Worm (Caenorhabditis elegans): Measurements from ENCODE around the gene F40G9.9.

The F40G9.9 gene

ce11 chrIII:143121-143520, 28.4 kb downstream of the F40G9.9 start, which contains the start of gene fbxb-82:
fbxb-82 (minus strand) TSS chrIII:143221.
- TF ChIP-seq nhr-25 (tag; optimal IDR thresholded peaks at IDR 0.05) (no peak), pqm-1 (tag; optimal IDR thresholded peaks at IDR 0.05) (no peak), nhr-23 (tag; optimal IDR thresholded peaks at IDR 0.05) (no peak), mml-1 (tag; optimal IDR thresholded peaks at IDR 0.05) (no peak), eor-1 (tag; optimal IDR thresholded peaks at IDR 0.05) (no peak), lin-15B (tag; optimal IDR thresholded peaks at IDR 0.05) (no peak), elt-2 (tag; optimal IDR thresholded peaks at IDR 0.05) (no peak), ztf-11 (tag; optimal IDR thresholded peaks at IDR 0.05) (no peak), fkh-2 (tag; optimal IDR thresholded peaks at IDR 0.05) (no peak), ama-1 (optimal IDR thresholded peaks at IDR 0.05) (no peak)

ce11 chrIII:140904-141303, 30.6 kb downstream of the F40G9.9 start, which contains the start of gene fbxb-81:
fbxb-81 (minus strand) TSS chrIII:141217.
- TF ChIP-seq pqm-1 (tag; optimal IDR thresholded peaks at IDR 0.05) = no peak
- TF ChIP-seq unc-39 (tag; optimal IDR thresholded peaks at IDR 0.05) = no peak
- TF ChIP-seq ZK546.5 (tag; optimal IDR thresholded peaks at IDR 0.05) = no peak
- no peak for TF ChIP-seq egl-27 (tag; optimal IDR thresholded peaks at IDR 0.05)
- TF ChIP-seq ceh-28 (tag; optimal IDR thresholded peaks at IDR 0.05) = no peak
- no peak for TF ChIP-seq ama-1 (optimal IDR thresholded peaks at IDR 0.05)
- TF ChIP-seq egl-5 (tag; optimal IDR thresholded peaks at IDR 0.05) = no peak
- TF ChIP-seq snpc-4 (tag; optimal IDR thresholded peaks at IDR 0.05) = no peak
- no peak for TF ChIP-seq daf-12 (tag; optimal IDR thresholded peaks at IDR 0.05)
- no peak for TF ChIP-seq fkh-10 (GFP tag; optimal IDR thresholded peaks at IDR 0.05)
- TF ChIP-seq nhr-28 (tag; optimal IDR thresholded peaks at IDR 0.05) = no peak
- no peak for TF ChIP-seq elt-1 (tag; optimal IDR thresholded peaks at IDR 0.05)
- TF ChIP-seq elt-3 (tag; optimal IDR thresholded peaks at IDR 0.05) = no peak
- TF ChIP-seq lsy-12 (tag; optimal IDR thresholded peaks at IDR 0.05) = no peak
- TF ChIP-seq eor-1 (tag; optimal IDR thresholded peaks at IDR 0.05) = no peak
- no peak for TF ChIP-seq fkh-2 (tag; optimal IDR thresholded peaks at IDR 0.05)
- no peak for TF ChIP-seq nhr-43 (tag; optimal IDR thresholded peaks at IDR 0.05; ENCODE audit: poor library complexity, severe bottlenecking)

ce11 chrIII:134194-134593, 37.3 kb downstream of the F40G9.9 start, which contains the start of gene pals-25:
pals-25 (plus strand) TSS chrIII:134494.
- TF ChIP-seq nhr-28 (tag; optimal IDR thresholded peaks at IDR 0.05) (no peak), nfya-1 (tag; optimal IDR thresholded peaks at IDR 0.05; ENCODE audit: insufficient read depth) (no peak), fos-1 (tag; optimal IDR thresholded peaks at IDR 0.05) (no peak), unc-62 (GFP tag; optimal IDR thresholded peaks at IDR 0.05) (no peak), nhr-77 (tag; optimal IDR thresholded peaks at IDR 0.05) (no peak), nhr-237 (tag; optimal IDR thresholded peaks at IDR 0.05) (no peak), zag-1 (tag; optimal IDR thresholded peaks at IDR 0.05) (no peak)

- TF ChIP-seq nhr-43 (tag; optimal IDR thresholded peaks at IDR 0.05; ENCODE audit: poor library complexity, severe bottlenecking) (no peak), ama-1 (optimal IDR thresholded peaks at IDR 0.05) (no peak), fkh-10 (GFP tag; optimal IDR thresholded peaks at IDR 0.05) (no peak), zag-1 (tag; optimal IDR thresholded peaks at IDR 0.05) (no peak), unc-62 (GFP tag; optimal IDR thresholded peaks at IDR 0.05) (no peak), snpc-4 (tag; optimal IDR thresholded peaks at IDR 0.05) (no peak), tbx-2 (tag; optimal IDR thresholded peaks at IDR 0.05) (no peak), ZK546.5 (tag; optimal IDR thresholded peaks at IDR 0.05) (no peak), nhr-237 (tag; optimal IDR thresholded peaks at IDR 0.05) (no peak), nhr-77 (tag; optimal IDR thresholded peaks at IDR 0.05) (no peak), fkh-2 (tag; optimal IDR thresholded peaks at IDR 0.05) (no peak), pqm-1 (tag; optimal IDR thresholded peaks at IDR 0.05) (no peak), egl-27 (tag; optimal IDR thresholded peaks at IDR 0.05) (no peak), lin-39 (tag; optimal IDR thresholded peaks at IDR 0.05) (no peak), nhr-11 (tag; optimal IDR thresholded peaks at IDR 0.05) (no peak)
Observed at ce11 chrIII:132118-132517, 39.4 kb downstream of the F40G9.9 start, which contains the start of gene pals-22. pals-22 (plus strand) TSS chrIII:132418.

ce11 chrIII:131627-132026, 39.9 kb downstream of the F40G9.9 start:
- TF ChIP-seq fos-1 (tag; optimal IDR thresholded peaks at IDR 0.05) (no peak), ztf-11 (tag; optimal IDR thresholded peaks at IDR 0.05) (no peak), zag-1 (tag; optimal IDR thresholded peaks at IDR 0.05) (no peak), ceh-9 (tag; optimal IDR thresholded peaks at IDR 0.05) (no peak), elt-2 (tag; optimal IDR thresholded peaks at IDR 0.05) (peak; percentile 33), nhr-12 (tag; optimal IDR thresholded peaks at IDR 0.05) (no peak), egl-5 (tag; optimal IDR thresholded peaks at IDR 0.05) (peak; percentile 71), unc-39 (tag; optimal IDR thresholded peaks at IDR 0.05) (no peak), mdl-1 (tag; optimal IDR thresholded peaks at IDR 0.05) (no peak), ceh-16 (tag; optimal IDR thresholded peaks at IDR 0.05) (no peak), egl-27 (tag; optimal IDR thresholded peaks at IDR 0.05) (no peak), nhr-11 (tag; optimal IDR thresholded peaks at IDR 0.05) (no peak), lin-39 (tag; optimal IDR thresholded peaks at IDR 0.05) (peak; percentile 82), daf-12 (tag; optimal IDR thresholded peaks at IDR 0.05) (no peak), ama-1 (optimal IDR thresholded peaks at IDR 0.05) (no peak), nhr-43 (tag; optimal IDR thresholded peaks at IDR 0.05; ENCODE audit: poor library complexity, severe bottlenecking) (no peak), nhr-28 (tag; optimal IDR thresholded peaks at IDR 0.05) (no peak), R02D3.7 (tag; optimal IDR thresholded peaks at IDR 0.05) (no peak), unc-62 (GFP tag; optimal IDR thresholded peaks at IDR 0.05) (no peak), hmg-11 (tag; optimal IDR thresholded peaks at IDR 0.05) (peak; percentile 18), nfya-1 (tag; optimal IDR thresholded peaks at IDR 0.05; ENCODE audit: insufficient read depth) (peak; percentile 70), pha-4 (tag; optimal IDR thresholded peaks at IDR 0.05) (peak; percentile 82), nhr-77 (tag; optimal IDR thresholded peaks at IDR 0.05) (peak; percentile 9), nhr-67 (tag; optimal IDR thresholded peaks at IDR 0.05) (no peak), mml-1 (tag; optimal IDR thresholded peaks at IDR 0.05) (no peak), aly-2 (tag; optimal IDR thresholded peaks at IDR 0.05) (no peak), nhr-237 (tag; optimal IDR thresholded peaks at IDR 0.05) (no peak), elt-1 (tag; optimal IDR thresholded peaks at IDR 0.05) (no peak)
